Worm (Caenorhabditis elegans): ENCODE data around the gene Y97E10AR.3.
A peak's percentile ranks its signal among the peaks of the same experiment; 100 is the strongest.

Y97E10AR.3 gene

DNA sequence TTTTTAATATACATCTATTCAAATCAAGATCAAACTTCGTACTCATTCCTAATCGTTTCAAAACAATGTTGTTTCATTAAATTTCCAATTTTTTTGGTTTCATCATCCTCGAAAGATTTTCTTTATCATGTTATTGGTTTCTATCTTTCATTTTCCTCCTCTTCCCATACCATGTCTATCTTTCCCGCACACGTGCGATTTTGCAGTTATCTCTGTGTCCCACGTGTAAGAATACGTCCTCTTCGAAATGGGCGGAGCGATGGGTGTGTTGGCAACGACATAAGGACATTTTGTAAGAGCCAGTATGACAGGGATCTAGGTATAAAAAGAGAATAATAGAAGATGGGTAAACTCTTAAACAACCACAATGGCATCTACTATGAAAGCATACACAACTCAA, 19.0 kb upstream of the Y97E10AR.3 start, which contains the start of gene F43H9.4 (continued):
- TF ChIP-seq nhr-71 (tag; optimal IDR thresholded peaks at IDR 0.05): peak; percentile 63
- no peak for TF ChIP-seq ceh-8 (GFP tag; optimal IDR thresholded peaks at IDR 0.05)
- TF ChIP-seq unc-30 (tag; optimal IDR thresholded peaks at IDR 0.05): no peak
- TF ChIP-seq isw-1 (GFP tag; IDR thresholded peaks at IDR 0.05): no peak
- TF ChIP-seq pag-3 (tag; optimal IDR thresholded peaks at IDR 0.05; ENCODE audit: borderline replicate concordance, insufficient read depth): peak; percentile 26
- TF ChIP-seq blmp-1 (tag; optimal IDR thresholded peaks at IDR 0.05): peak; percentile 62
- TF ChIP-seq ceh-88 (GFP tag; IDR thresholded peaks at IDR 0.05): no peak

DNA sequence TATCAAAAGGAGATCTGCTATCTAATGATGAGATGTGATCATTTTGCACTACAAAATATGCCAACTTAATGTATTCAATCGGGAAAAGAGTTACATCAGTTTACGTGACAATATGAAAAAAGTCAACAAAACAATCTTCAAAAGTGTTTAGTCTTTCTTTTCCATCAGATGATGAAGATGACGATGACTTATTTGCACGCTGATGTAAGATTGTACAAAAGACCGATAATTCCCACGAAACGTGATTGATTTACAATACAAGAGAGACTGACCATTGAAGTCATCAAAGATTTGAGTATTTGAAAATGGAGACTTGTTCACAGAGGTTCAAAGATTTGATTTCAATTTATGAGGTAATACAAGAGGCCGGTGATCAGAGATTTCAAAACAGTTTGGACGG, 17.9 kb upstream of the Y97E10AR.3 start:
- TF ChIP-seq aly-2 (tag; optimal IDR thresholded peaks at IDR 0.05): no peak
- no peak for TF ChIP-seq Y116A8C.19 (tag; optimal IDR thresholded peaks at IDR 0.05; ENCODE audit: borderline replicate concordance)
- no peak for TF ChIP-seq snpc-4 (tag; optimal IDR thresholded peaks at IDR 0.05)
- TF ChIP-seq nhr-11 (tag; optimal IDR thresholded peaks at IDR 0.05): no peak
- no peak for TF ChIP-seq F16B12.6 (tag; optimal IDR thresholded peaks at IDR 0.05)
- no peak for TF ChIP-seq grh-1 (GFP tag; IDR thresholded peaks at IDR 0.05)
- no peak for TF ChIP-seq ztf-4 (tag; optimal IDR thresholded peaks at IDR 0.05)
- TF ChIP-seq hlh-4 (tag; optimal IDR thresholded peaks at IDR 0.05): no peak
- TF ChIP-seq unc-130 (tag; optimal IDR thresholded peaks at IDR 0.05): no peak
- no peak for TF ChIP-seq sptf-1 (tag; optimal IDR thresholded peaks at IDR 0.05)
- TF ChIP-seq snu-23 (GFP tag; optimal IDR thresholded peaks at IDR 0.05): peak; percentile 38
- no peak for TF ChIP-seq irx-1 (tag; optimal IDR thresholded peaks at IDR 0.05)
- no peak for TF ChIP-seq lsy-2 (tag; optimal IDR thresholded peaks at IDR 0.05)
- no peak for TF ChIP-seq unc-86 (tag; optimal IDR thresholded peaks at IDR 0.05)
- TF ChIP-seq tbx-2 (tag; optimal IDR thresholded peaks at IDR 0.05): no peak
- TF ChIP-seq fos-1 (tag; optimal IDR thresholded peaks at IDR 0.05): no peak
- no peak for TF ChIP-seq blmp-1 (tag; optimal IDR thresholded peaks at IDR 0.05)
- TF ChIP-seq elt-3 (tag; optimal IDR thresholded peaks at IDR 0.05): no peak
- TF ChIP-seq nhr-20 (tag; optimal IDR thresholded peaks at IDR 0.05): peak; percentile 52
- no peak for TF ChIP-seq efl-1 (optimal IDR thresholded peaks at IDR 0.05)
- peak in 1 of 2 experiments; percentile 43 for TF ChIP-seq efl-1 (GFP tag; optimal IDR thresholded peaks at IDR 0.05 in 1 of 2)
- peak; percentile 90 for TF ChIP-seq nhr-85 (tag)
- TF ChIP-seq mep-1 (tag; optimal IDR thresholded peaks at IDR 0.05): peak; percentile 23
- TF ChIP-seq C34B4.2 (tag; optimal IDR thresholded peaks at IDR 0.05): no peak
- no peak for TF ChIP-seq C16A3.4 (tag; optimal IDR thresholded peaks at IDR 0.05)
- no peak for TF ChIP-seq nhr-84 (tag; optimal IDR thresholded peaks at IDR 0.05)
- peak; percentile 57 for TF ChIP-seq lin-14 (GFP tag; optimal IDR thresholded peaks at IDR 0.05)
- TF ChIP-seq nhr-71 (tag; optimal IDR thresholded peaks at IDR 0.05): peak; percentile 49

DNA sequence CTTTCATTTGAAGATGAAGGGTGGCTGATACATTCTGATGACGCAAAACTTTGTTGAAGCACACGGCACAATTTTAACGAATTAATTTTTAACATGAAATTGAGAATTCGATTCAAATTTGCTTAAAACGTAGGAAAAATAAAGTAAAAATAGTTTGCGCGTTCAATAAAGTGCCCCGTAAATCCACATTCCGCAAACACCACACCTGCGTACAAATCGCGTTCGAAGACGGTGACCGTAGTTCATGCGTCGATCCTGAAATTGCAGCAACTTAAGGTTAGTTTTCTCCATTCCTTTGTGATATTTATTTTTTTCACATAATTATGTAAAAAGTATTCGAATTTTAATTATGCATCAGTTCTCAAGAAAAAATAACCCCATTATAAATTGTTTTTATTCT, 17.4 kb upstream of the Y97E10AR.3 start, which contains the start of gene F43H9.3:
F43H9.3 (minus strand) TSS at position 189 of the 400 bp plus-strand sequence.
- TF ChIP-seq ceh-8 (GFP tag; optimal IDR thresholded peaks at IDR 0.05) (no peak), efl-1 (optimal IDR thresholded peaks at IDR 0.05) (peak; percentile 62 to 70), efl-1 (GFP tag; optimal IDR thresholded peaks at IDR 0.05 in 1 of 2) (peak; percentile 61 to 79), F16B12.6 (tag; optimal IDR thresholded peaks at IDR 0.05) (peak; percentile 80), xbp-1 (tag; optimal IDR thresholded peaks at IDR 0.05) (no peak), mdl-1 (tag; optimal IDR thresholded peaks at IDR 0.05) (peak in 1 of 2 experiments; percentile 17), lsy-2 (tag; optimal IDR thresholded peaks at IDR 0.05) (peak; percentile 28 to 95), ceh-90 (tag; optimal IDR thresholded peaks at IDR 0.05) (no peak), unc-130 (tag; optimal IDR thresholded peaks at IDR 0.05) (peak; percentile 28), hlh-17 (GFP tag; optimal IDR thresholded peaks at IDR 0.05; ENCODE audit: borderline replicate concordance) (no peak), C16A3.4 (tag; optimal IDR thresholded peaks at IDR 0.05) (peak; percentile 55), dpl-1 (GFP tag; optimal IDR thresholded peaks at IDR 0.05) (peak in 2 of 3 experiments; percentile 47 to 60), snu-23 (GFP tag; optimal IDR thresholded peaks at IDR 0.05) (peak; percentile 19), lin-35 (GFP tag; optimal IDR thresholded peaks at IDR 0.05) (peak; percentile 29 to 58), C04F5.9 (tag; optimal IDR thresholded peaks at IDR 0.05) (no peak)
